Worm (Caenorhabditis elegans) whole organism, L1 larva: ENCODE data around the gene C44C10.10.

Experiments used
- C16A3.4 ChIP-seq: fragments of 150-350 bp; optimal IDR thresholded peaks from 2 replicates; lab custom pipeline; 2014; ENCODE audit warnings: missing biosample characterization, missing genetic modification characterization
- F16B12.6 ChIP-seq: fragments of 150-350 bp; optimal IDR thresholded peaks from 2 replicates; lab custom pipeline; 2014; ENCODE audit warnings: missing biosample characterization, missing genetic modification characterization
- alr-1 ChIP-seq: fragments of 200-800 bp; sonication (Bioruptor generic); optimal IDR thresholded peaks from 2 replicates; lab custom pipeline; 2018; ENCODE audit warnings: borderline replicate concordance, mild to moderate bottlenecking, missing genetic modification characterization, missing compliant biosample characterization
- ama-1 ChIP-seq: fragments of 150-350 bp; optimal IDR thresholded peaks from 2 replicates; lab custom pipeline; 2014
- blmp-1 ChIP-seq: fragments of 150-350 bp; optimal IDR thresholded peaks from 2 replicates; lab custom pipeline; 2014; ENCODE audit warnings: missing biosample characterization, missing genetic modification characterization
- ceh-88 ChIP-seq: fragments of 200-800 bp; sonication (Bioruptor generic); IDR thresholded peaks from 2 replicates; pipeline ENCODE4 v1.3.6; 2022; ENCODE audit warnings: missing genetic modification characterization, missing compliant biosample characterization
- ces-1 ChIP-seq: fragments of 150-350 bp; optimal IDR thresholded peaks from 2 replicates; lab custom pipeline; 2014; ENCODE audit warnings: missing biosample characterization, missing genetic modification reagents, missing genetic modification characterization
- dpl-1 ChIP-seq, 3 experiments: fragments of 150-350 bp in 2 of 3; sonication (generic microtip) in 1 of 3; optimal IDR thresholded peaks; 2 replicates each; lab custom pipeline; 2014 to 2017; ENCODE audit warnings: missing biosample characterization in 3 of 3, missing genetic modification characterization in 3 of 3, missing genetic modification reagents in 3 of 3
- dsc-1 ChIP-seq: sonication (generic microtip); optimal IDR thresholded peaks from 2 replicates; lab custom pipeline; 2016; ENCODE audit warnings: mild to moderate bottlenecking, missing genetic modification characterization, missing compliant biosample characterization
- efl-1 ChIP-seq, 4 experiments: fragments of 150-350 bp; optimal IDR thresholded peaks in 3 of 4; peaks in 1 of 4; 1 replicate in 1 of 4; 2 replicates in 3 of 4; lab custom pipeline; 2014; ENCODE audit warnings: missing biosample characterization in 2 of 4, missing genetic modification characterization in 2 of 4, missing genetic modification reagents in 2 of 4
- efl-3 ChIP-seq: fragments of 200-800 bp; sonication (Bioruptor generic); optimal IDR thresholded peaks from 2 replicates; lab custom pipeline; 2018; ENCODE audit warnings: mild to moderate bottlenecking, missing genetic modification characterization, missing compliant biosample characterization
- elt-2 ChIP-seq: sonication (generic microtip); optimal IDR thresholded peaks from 2 replicates; lab custom pipeline; 2016; ENCODE audit warnings: missing genetic modification characterization, mild to moderate bottlenecking, inconsistent platforms, missing compliant biosample characterization, missing genetic modification reagents
- fkh-10 ChIP-seq: sonication (generic microtip); optimal IDR thresholded peaks from 2 replicates; lab custom pipeline; 2017; ENCODE audit warnings: missing biosample characterization, missing genetic modification reagents, missing genetic modification characterization
- fkh-4 ChIP-seq: sonication (generic microtip); optimal IDR thresholded peaks from 2 replicates; lab custom pipeline; 2016; ENCODE audit warnings: missing compliant biosample characterization, missing genetic modification characterization, borderline replicate concordance
- fkh-8 ChIP-seq: sonication (generic microtip); optimal IDR thresholded peaks from 2 replicates; lab custom pipeline; 2016; ENCODE audit warnings: mild to moderate bottlenecking, missing genetic modification characterization, missing compliant biosample characterization
- fos-1 ChIP-seq: fragments of 150-350 bp; optimal IDR thresholded peaks from 2 replicates; lab custom pipeline; 2014; ENCODE audit warnings: missing biosample characterization, missing genetic modification characterization
- hlh-4 ChIP-seq: sonication (generic microtip); optimal IDR thresholded peaks from 2 replicates; lab custom pipeline; 2016; ENCODE audit warnings: mild to moderate bottlenecking, missing genetic modification characterization, missing compliant biosample characterization
- irx-1 ChIP-seq: sonication (generic microtip); optimal IDR thresholded peaks from 2 replicates; lab custom pipeline; 2016; ENCODE audit warnings: missing genetic modification characterization, missing compliant biosample characterization
- isw-1 ChIP-seq: fragments of 200-800 bp; sonication (Bioruptor generic); IDR thresholded peaks from 2 replicates; pipeline ENCODE4 v1.3.6; 2022; ENCODE audit warnings: missing genetic modification characterization, missing compliant biosample characterization
- lin-13 ChIP-seq: fragments of 150-350 bp; optimal IDR thresholded peaks from 2 replicates; lab custom pipeline; 2014; ENCODE audit warnings: missing biosample characterization, missing genetic modification reagents, missing genetic modification characterization
- lin-14 ChIP-seq: fragments of 200-800 bp; sonication (Bioruptor generic); optimal IDR thresholded peaks from 2 replicates; lab custom pipeline; 2018; ENCODE audit warnings: mild to moderate bottlenecking, missing genetic modification characterization, moderate library complexity, missing compliant biosample characterization
- lin-15B ChIP-seq: fragments of 150-350 bp; sonication (generic microtip); optimal IDR thresholded peaks from 3 replicates; lab custom pipeline; 2014; ENCODE audit warnings: missing biosample characterization, missing genetic modification characterization
- lin-39 ChIP-seq: fragments of 150-350 bp; optimal IDR thresholded peaks from 2 replicates; lab custom pipeline; 2014; ENCODE audit warnings: missing biosample characterization, missing genetic modification reagents, missing genetic modification characterization
- mab-9 ChIP-seq: fragments of 200-800 bp; sonication (Bioruptor generic); IDR thresholded peaks from 2 replicates; pipeline ENCODE4 v1.3.6; 2022; ENCODE audit warnings: missing genetic modification reagents, missing genetic modification characterization, missing compliant biosample characterization
- mdl-1 ChIP-seq, 2 experiments: fragments of 150-350 bp; optimal IDR thresholded peaks; 2 replicates each; lab custom pipeline; 2014 to 2017; ENCODE audit warnings: missing biosample characterization in 2 of 2, missing genetic modification characterization in 2 of 2, inconsistent platforms in 1 of 2
- mep-1 ChIP-seq: fragments of 150-350 bp; optimal IDR thresholded peaks from 2 replicates; lab custom pipeline; 2014; ENCODE audit warnings: missing biosample characterization, missing genetic modification characterization
- nhr-11 ChIP-seq: fragments of 150-350 bp; optimal IDR thresholded peaks from 2 replicates; lab custom pipeline; 2014; ENCODE audit warnings: missing biosample characterization, missing genetic modification characterization
- nhr-12 ChIP-seq: sonication (generic microtip); optimal IDR thresholded peaks from 2 replicates; lab custom pipeline; 2017; ENCODE audit warnings: missing biosample characterization, missing genetic modification characterization
- nhr-19 ChIP-seq: fragments of 200-800 bp; sonication (Bioruptor generic); conservative IDR thresholded peaks from 2 replicates; pipeline ENCODE4 v1.3.6; 2022; ENCODE audit warnings: missing genetic modification characterization, missing compliant biosample characterization
- nhr-20 ChIP-seq: sonication (generic microtip); optimal IDR thresholded peaks from 2 replicates; lab custom pipeline; 2016; ENCODE audit warnings: mild to moderate bottlenecking, missing genetic modification characterization, missing compliant biosample characterization
- nhr-28 ChIP-seq: fragments of 150-350 bp; optimal IDR thresholded peaks from 2 replicates; lab custom pipeline; 2014; ENCODE audit warnings: missing biosample characterization, missing genetic modification characterization
- nhr-71 ChIP-seq: sonication (generic microtip); optimal IDR thresholded peaks from 2 replicates; lab custom pipeline; 2016; ENCODE audit warnings: mild to moderate bottlenecking, missing genetic modification characterization, moderate library complexity, missing compliant biosample characterization
- nhr-77 ChIP-seq: fragments of 150-350 bp; optimal IDR thresholded peaks from 2 replicates; lab custom pipeline; 2014; ENCODE audit warnings: missing biosample characterization, missing genetic modification characterization
- nhr-85 ChIP-seq: sonication (generic microtip); peaks from one replicate; lab custom pipeline; 2016; ENCODE audit warnings: missing genetic modification characterization, inconsistent platforms, missing compliant biosample characterization
- pqm-1 ChIP-seq: sonication (generic microtip); optimal IDR thresholded peaks from 3 replicates; lab custom pipeline; 2017; ENCODE audit warnings: missing biosample characterization, missing genetic modification characterization
- rnt-1 ChIP-seq: sonication (generic microtip); optimal IDR thresholded peaks from 2 replicates; lab custom pipeline; 2016; ENCODE audit warnings: mild to moderate bottlenecking, missing genetic modification characterization, moderate library complexity, missing compliant biosample characterization
- skn-1 ChIP-seq: fragments of 150-350 bp; optimal IDR thresholded peaks from 2 replicates; lab custom pipeline; 2014; ENCODE audit warnings: missing biosample characterization, missing genetic modification characterization
- snu-23 ChIP-seq: sonication (generic microtip); optimal IDR thresholded peaks from 2 replicates; lab custom pipeline; 2016; ENCODE audit warnings: missing genetic modification characterization, missing compliant biosample characterization
- tbx-2 ChIP-seq: sonication (generic microtip); optimal IDR thresholded peaks from 2 replicates; lab custom pipeline; 2016; ENCODE audit warnings: missing genetic modification characterization, missing compliant biosample characterization
- tlp-1 ChIP-seq: fragments of 150-350 bp; optimal IDR thresholded peaks from 2 replicates; lab custom pipeline; 2014; ENCODE audit warnings: missing biosample characterization, missing genetic modification characterization
- unc-86 ChIP-seq: sonication (generic microtip); optimal IDR thresholded peaks from 2 replicates; lab custom pipeline; 2016; ENCODE audit warnings: missing genetic modification characterization, missing compliant biosample characterization
- vab-15 ChIP-seq: sonication (generic microtip); optimal IDR thresholded peaks from 2 replicates; lab custom pipeline; 2017; ENCODE audit warnings: missing genotype, mild to moderate bottlenecking, missing genetic modification characterization, missing compliant biosample characterization
- xbp-1 ChIP-seq: sonication (generic microtip); optimal IDR thresholded peaks from 2 replicates; lab custom pipeline; 2016; ENCODE audit warnings: missing genetic modification characterization, missing compliant biosample characterization
- zip-4 ChIP-seq: fragments of 200-800 bp; sonication (Bioruptor generic); optimal IDR thresholded peaks from 2 replicates; lab custom pipeline; 2018; ENCODE audit warnings: mild to moderate bottlenecking, missing genetic modification characterization, moderate library complexity, missing compliant biosample characterization
- ztf-11 ChIP-seq, 2 experiments: sonication (generic microtip); optimal IDR thresholded peaks; 2 replicates each; lab custom pipeline; 2016 to 2017; ENCODE audit warnings: missing genetic modification characterization in 2 of 2, missing biosample characterization in 1 of 2, missing compliant biosample characterization in 1 of 2
- ztf-4 ChIP-seq: fragments of 150-350 bp; optimal IDR thresholded peaks from 2 replicates; lab custom pipeline; 2014; ENCODE audit warnings: missing biosample characterization, missing genetic modification characterization

C44C10.10 gene

DNA sequence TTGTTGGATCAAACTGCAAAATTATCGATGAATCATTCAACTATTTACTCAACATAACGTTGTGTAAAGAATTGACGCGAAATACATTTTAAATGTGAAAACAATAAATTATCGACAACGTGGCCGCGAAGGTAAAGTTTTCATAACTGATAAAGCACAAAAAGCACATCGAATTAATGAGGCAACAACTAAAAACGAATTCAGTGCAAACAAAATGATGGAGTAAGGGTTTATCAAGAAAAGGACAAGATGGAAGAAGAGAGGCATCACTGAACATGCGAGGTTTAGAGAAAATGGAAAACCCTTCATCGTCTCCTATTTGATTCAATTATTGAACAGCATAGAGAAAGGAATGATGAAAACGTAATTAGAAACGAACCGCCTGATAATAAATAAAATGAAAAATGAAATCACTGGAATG is 33.7 kb downstream of the C44C10.10 start, which contains the start of gene D1053.4 (continued):
- TF ChIP-seq xbp-1 (tag; lab: Kevin White, UChicago): no peak
- TF ChIP-seq ama-1: no peak
- TF ChIP-seq dsc-1 (tag; lab: Kevin White, UChicago): no peak
- TF ChIP-seq mep-1 (tag; lab: Kevin White, UChicago): peak; percentile 6
- no peak for TF ChIP-seq zip-4 (GFP tag; lab: Kevin White, UChicago)
- no peak for TF ChIP-seq irx-1 (tag; lab: Kevin White, UChicago)
- no peak for TF ChIP-seq mab-9 (GFP tag; lab: Robert Waterston, UW)
- TF ChIP-seq tbx-2: no peak
- TF ChIP-seq nhr-28 (tag; lab: Kevin White, UChicago): no peak
- peak; percentile 79 for TF ChIP-seq elt-2 (tag; lab: Kevin White, UChicago)

DNA sequence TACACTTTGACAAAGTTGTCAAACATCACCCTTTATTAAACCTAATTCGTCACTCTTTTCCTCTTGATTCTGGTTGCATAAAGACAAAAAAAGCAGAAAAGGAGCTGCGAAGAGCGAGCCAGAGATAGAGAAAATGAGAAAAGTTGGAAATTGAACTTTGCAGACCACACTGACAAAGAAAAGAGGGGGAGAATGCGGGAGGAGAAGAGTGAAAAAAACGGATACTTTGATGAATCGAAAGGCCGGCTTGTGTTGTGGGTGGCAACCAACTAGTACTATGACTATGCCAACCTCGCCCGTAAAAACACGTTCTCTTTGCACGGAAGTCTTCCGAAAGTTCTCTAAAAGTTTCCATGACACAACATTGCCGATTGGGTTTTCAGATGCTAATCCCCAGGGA is 35.5 kb downstream of the C44C10.10 start:
- TF ChIP-seq pqm-1 (tag; lab: Kevin White, UChicago): no peak
- TF ChIP-seq rnt-1: peak; percentile 6
- TF ChIP-seq mep-1 (tag; lab: Kevin White, UChicago): peak; percentile 2
- TF ChIP-seq C16A3.4: no peak
- TF ChIP-seq blmp-1: peak; percentile 13
- peak; percentile 51 for TF ChIP-seq fkh-8 (tag; lab: Kevin White, UChicago)
- no peak for TF ChIP-seq snu-23 (GFP tag; lab: Kevin White, UChicago)
- no peak for TF ChIP-seq unc-86 (tag; lab: Kevin White, UChicago)
- peak; percentile 54 for TF ChIP-seq lin-14 (GFP tag; lab: Kevin White, UChicago)

DNA sequence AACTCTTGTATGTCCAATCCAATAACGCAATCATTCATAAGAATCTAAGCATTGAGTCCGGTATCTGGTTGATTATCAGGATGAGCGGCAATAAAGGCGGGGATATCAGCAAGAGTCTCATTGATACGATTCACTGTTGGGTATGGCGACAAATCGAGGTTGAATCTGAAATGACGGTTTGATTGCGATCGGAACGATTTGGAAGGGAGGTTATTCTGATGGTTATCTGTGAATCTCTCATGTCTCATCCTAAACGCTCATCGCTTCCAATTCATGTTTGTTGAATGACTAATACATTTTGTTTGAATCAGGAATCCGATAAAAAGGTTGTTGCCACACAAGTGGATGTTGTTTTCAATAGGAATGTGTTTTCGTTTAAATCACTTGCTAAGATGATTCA is 36.3 kb downstream of the C44C10.10 start:
- TF ChIP-seq lin-14 (GFP tag; lab: Kevin White, UChicago): peak; percentile 55
- peak; percentile 26 for TF ChIP-seq blmp-1
- TF ChIP-seq nhr-20: no peak
- TF ChIP-seq elt-2 (tag; lab: Kevin White, UChicago): no peak
- no peak for TF ChIP-seq nhr-77 (tag; lab: Kevin White, UChicago)
- no peak for TF ChIP-seq dsc-1 (tag; lab: Kevin White, UChicago)
- TF ChIP-seq lin-39: no peak
- no peak for TF ChIP-seq skn-1 (tag; lab: Kevin White, UChicago)
- no peak for TF ChIP-seq hlh-4 (tag; lab: Kevin White, UChicago)
- no peak for TF ChIP-seq efl-1 (optimal IDR thresholded peaks at IDR 0.05; lab: Kevin White, UChicago)
- TF ChIP-seq efl-1 (GFP tag; optimal IDR thresholded peaks at IDR 0.05 in 1 of 2; lab: Kevin White, UChicago): no peak
- TF ChIP-seq xbp-1 (tag; lab: Kevin White, UChicago): no peak
- TF ChIP-seq rnt-1: no peak
- TF ChIP-seq ces-1 (GFP tag; lab: Kevin White, UChicago): no peak
- TF ChIP-seq nhr-85 (tag; lab: Kevin White, UChicago): peak; percentile 77
- no peak for TF ChIP-seq nhr-71 (tag; lab: Kevin White, UChicago)
- no peak for TF ChIP-seq fos-1 (tag; lab: Kevin White, UChicago)
- TF ChIP-seq nhr-12: no peak
- TF ChIP-seq lin-13: no peak
- no peak for TF ChIP-seq isw-1 (GFP tag; lab: Robert Waterston, UW)
- TF ChIP-seq fkh-10 (GFP tag; lab: Kevin White, UChicago): no peak
- TF ChIP-seq alr-1 (tag; lab: Kevin White, UChicago): no peak
- no peak for TF ChIP-seq ceh-88 (GFP tag; lab: Robert Waterston, UW)

DNA sequence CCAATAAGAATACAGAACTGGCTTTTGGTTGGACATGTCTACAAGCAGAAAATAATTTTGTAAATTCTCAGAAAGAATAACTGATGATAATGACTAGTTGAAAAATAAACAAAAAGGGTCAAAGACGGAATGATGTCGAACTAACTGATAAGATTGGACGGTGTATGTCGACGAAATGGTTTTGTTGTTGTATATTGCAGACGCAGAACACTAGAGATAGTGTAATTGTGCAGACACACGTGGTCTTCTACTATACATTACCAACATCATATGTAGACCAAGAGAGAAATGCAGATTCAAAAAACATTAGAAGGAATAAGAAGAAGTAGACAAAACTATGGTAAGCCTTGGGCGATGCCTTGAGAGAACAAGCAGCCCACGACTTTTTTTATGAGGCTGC is 37.6 kb downstream of the C44C10.10 start, which contains the start of the genes gst-42 and D1053.2:
Gene gst-42 (minus strand): TSS at position 176 of the 400 bp plus-strand sequence.
Gene D1053.2 (plus strand): TSS at position 391 of the 400 bp plus-strand sequence.
- TF ChIP-seq vab-15 (tag; lab: Kevin White, UChicago): peak; percentile 28
- TF ChIP-seq ceh-88 (GFP tag; lab: Robert Waterston, UW): no peak
- TF ChIP-seq snu-23 (GFP tag; lab: Kevin White, UChicago): peak; percentile 55
- TF ChIP-seq efl-1 (optimal IDR thresholded peaks at IDR 0.05; lab: Kevin White, UChicago): no peak
- no peak for TF ChIP-seq efl-1 (GFP tag; optimal IDR thresholded peaks at IDR 0.05 in 1 of 2; lab: Kevin White, UChicago)
- TF ChIP-seq isw-1 (GFP tag; lab: Robert Waterston, UW): no peak
- TF ChIP-seq ztf-11 (tag; optimal IDR thresholded peaks at IDR 0.05; lab: Kevin White, UChicago): no peak
- TF ChIP-seq lin-39: no peak
- TF ChIP-seq nhr-19 (GFP tag; lab: Robert Waterston, UW): peak; percentile 46
- no peak for TF ChIP-seq nhr-12
- peak in 1 of 2 experiments; percentile 86 for TF ChIP-seq mdl-1 (tag; optimal IDR thresholded peaks at IDR 0.05; lab: Kevin White, UChicago)
- peak; percentile 71 for TF ChIP-seq nhr-71 (tag; lab: Kevin White, UChicago)
- peak; percentile 19 for TF ChIP-seq mep-1 (tag; lab: Kevin White, UChicago)
- TF ChIP-seq efl-3 (GFP tag; lab: Kevin White, UChicago): no peak
- TF ChIP-seq dpl-1 (GFP tag; optimal IDR thresholded peaks at IDR 0.05; lab: Kevin White, UChicago): peak in 1 of 3 experiments; percentile 7
- no peak for TF ChIP-seq dsc-1 (tag; lab: Kevin White, UChicago)
- no peak for TF ChIP-seq nhr-11
- TF ChIP-seq tlp-1 (tag; lab: Kevin White, UChicago): no peak
- no peak for TF ChIP-seq F16B12.6 (tag; lab: Kevin White, UChicago)
- TF ChIP-seq irx-1 (tag; lab: Kevin White, UChicago): no peak
- no peak for TF ChIP-seq fkh-4 (tag; lab: Kevin White, UChicago)
- no peak for TF ChIP-seq alr-1 (tag; lab: Kevin White, UChicago)
- TF ChIP-seq lin-15B (tag; lab: Kevin White, UChicago): no peak
- TF ChIP-seq ztf-4 (tag; lab: Kevin White, UChicago): no peak
